Fruit fly (Drosophila melanogaster) whole organism, prepupa: ENCODE results near the gene CG1136.

Experiments used
- Blimp-1 ChIP-seq: fragments of 200-800 bp; sonication (Bioruptor generic); optimal IDR thresholded peaks from 3 replicates; lab custom pipeline; 2017; ENCODE audit warnings: missing biosample characterization, missing genetic modification characterization, mild to moderate bottlenecking, moderate library complexity, missing genetic modification reagents
- CG10631 ChIP-seq: fragments of 200-800 bp; sonication (Bioruptor generic); optimal IDR thresholded peaks from 2 replicates; lab custom pipeline; 2016; ENCODE audit warnings: missing biosample characterization, missing genetic modification characterization
- CG10669 ChIP-seq: fragments of 200-800 bp; sonication (Bioruptor generic); optimal IDR thresholded peaks from 3 replicates; lab custom pipeline; 2018; ENCODE audit warnings: missing biosample characterization, mild to moderate bottlenecking, missing genetic modification characterization, moderate library complexity
- CG11762 ChIP-seq: fragments of 200-800 bp; sonication (Bioruptor generic); optimal IDR thresholded peaks from 3 replicates; lab custom pipeline; 2016; ENCODE audit warnings: missing biosample characterization, missing genetic modification characterization; ENCODE audit not compliant: insufficient read depth
- CG11902 ChIP-seq: fragments of 200-800 bp; sonication (Bioruptor generic); optimal IDR thresholded peaks from 3 replicates; lab custom pipeline; 2016; ENCODE audit warnings: missing biosample characterization, missing genetic modification characterization
- CG15336 ChIP-seq: fragments of 200-800 bp; sonication (Bioruptor generic); IDR thresholded peaks from 2 replicates; pipeline ENCODE4 v1.3.6; 2022; ENCODE audit warnings: missing biosample characterization, missing genetic modification characterization
- CG3032 ChIP-seq: fragments of 200-800 bp; optimal IDR thresholded peaks from 2 replicates; lab custom pipeline; 2019; ENCODE audit warnings: missing biosample characterization, mild to moderate bottlenecking, missing genetic modification characterization, moderate library complexity
- CG31627 ChIP-seq: fragments of 200-800 bp; sonication (Bioruptor generic); optimal IDR thresholded peaks from 3 replicates; lab custom pipeline; 2016; ENCODE audit warnings: missing biosample characterization, missing genetic modification characterization
- CG3919 ChIP-seq: fragments of 200-800 bp; sonication (Bioruptor generic); optimal IDR thresholded peaks from 3 replicates; lab custom pipeline; 2016; ENCODE audit warnings: missing biosample characterization, missing genetic modification characterization
- CG6276 ChIP-seq: fragments of 200-800 bp; sonication (Bioruptor generic); optimal IDR thresholded peaks from 2 replicates; lab custom pipeline; 2017; ENCODE audit warnings: missing biosample characterization, mild to moderate bottlenecking, missing genetic modification characterization
- CG6808 ChIP-seq: fragments of 200-800 bp; sonication (Bioruptor generic); optimal IDR thresholded peaks from 3 replicates; lab custom pipeline; 2017; ENCODE audit warnings: missing biosample characterization, missing genetic modification characterization, mild to moderate bottlenecking, moderate library complexity, missing genetic modification reagents
- CG8632 ChIP-seq: fragments of 200-800 bp; sonication (Bioruptor generic); optimal IDR thresholded peaks from 3 replicates; lab custom pipeline; 2016; ENCODE audit warnings: missing biosample characterization, missing genetic modification characterization
- Eip75B ChIP-seq: fragments of 200-800 bp; sonication (Bioruptor generic); optimal IDR thresholded peaks from 3 replicates; lab custom pipeline; 2016; ENCODE audit warnings: missing biosample characterization, missing genetic modification characterization
- Ets96B ChIP-seq: fragments of 200-800 bp; optimal IDR thresholded peaks from 2 replicates; lab custom pipeline; 2019; ENCODE audit warnings: missing biosample characterization, mild to moderate bottlenecking, missing genetic modification characterization, moderate library complexity
- Hr39 ChIP-seq: fragments of 200-800 bp; sonication (Bioruptor generic); optimal IDR thresholded peaks from 2 replicates; lab custom pipeline; 2016; ENCODE audit warnings: missing biosample characterization, missing genetic modification characterization
- Hr4 ChIP-seq: fragments of 200-800 bp; sonication (Bioruptor generic); optimal IDR thresholded peaks from 3 replicates; lab custom pipeline; 2016; ENCODE audit warnings: missing biosample characterization, missing genetic modification characterization
- Lpt ChIP-seq: fragments of 200-800 bp; sonication (Bioruptor generic); optimal IDR thresholded peaks from 3 replicates; lab custom pipeline; 2016; ENCODE audit warnings: missing biosample characterization, missing genetic modification characterization
- Met ChIP-seq: fragments of 200-800 bp; sonication (Bioruptor generic); optimal IDR thresholded peaks from 3 replicates; lab custom pipeline; 2016; ENCODE audit warnings: missing biosample characterization, missing genetic modification characterization
- OdsH ChIP-seq: fragments of 200-800 bp; sonication (Bioruptor generic); optimal IDR thresholded peaks from 3 replicates; lab custom pipeline; 2016; ENCODE audit warnings: missing biosample characterization, missing genetic modification characterization
- Smox ChIP-seq: fragments of 200-800 bp; sonication (Bioruptor generic); optimal IDR thresholded peaks from 3 replicates; lab custom pipeline; 2016; ENCODE audit warnings: missing biosample characterization, missing genetic modification characterization
- Sox102F ChIP-seq: fragments of 200-800 bp; sonication (Bioruptor generic); optimal IDR thresholded peaks from 2 replicates; lab custom pipeline; 2016; ENCODE audit warnings: missing biosample characterization, mild to moderate bottlenecking, missing genetic modification characterization
- Sox14 ChIP-seq: fragments of 200-800 bp; sonication (Bioruptor generic); optimal IDR thresholded peaks from 3 replicates; lab custom pipeline; 2016; ENCODE audit warnings: missing biosample characterization, missing genetic modification characterization
- achi ChIP-seq: fragments of 200-800 bp; sonication (Bioruptor generic); optimal IDR thresholded peaks from 3 replicates; lab custom pipeline; 2016; ENCODE audit warnings: missing biosample characterization, missing genetic modification characterization
- acj6 ChIP-seq: fragments of 200-800 bp; sonication (Bioruptor generic); optimal IDR thresholded peaks from 3 replicates; lab custom pipeline; 2016; ENCODE audit warnings: missing biosample characterization, missing genetic modification characterization
- cyc ChIP-seq: fragments of 200-800 bp; sonication (Bioruptor generic); optimal IDR thresholded peaks from 3 replicates; lab custom pipeline; 2016; ENCODE audit warnings: missing biosample characterization, missing genetic modification characterization
- dsx ChIP-seq: fragments of 200-800 bp; optimal IDR thresholded peaks from 3 replicates; lab custom pipeline; 2019; ENCODE audit warnings: missing biosample characterization, mild to moderate bottlenecking, missing genetic modification characterization, moderate library complexity; ENCODE audit not compliant: poor library complexity, severe bottlenecking
- eg ChIP-seq: fragments of 200-800 bp; sonication (Bioruptor generic); IDR thresholded peaks from 3 replicates; pipeline ENCODE4 v1.3.6; 2022; ENCODE audit warnings: missing biosample characterization, missing genetic modification characterization
- lz ChIP-seq: fragments of 200-800 bp; sonication (Bioruptor generic); optimal IDR thresholded peaks from 3 replicates; lab custom pipeline; 2016; ENCODE audit warnings: missing biosample characterization, missing genetic modification characterization
- net ChIP-seq: fragments of 200-800 bp; sonication (Bioruptor generic); optimal IDR thresholded peaks from 3 replicates; lab custom pipeline; 2016; ENCODE audit warnings: missing biosample characterization, missing genetic modification characterization
- spab ChIP-seq: fragments of 200-800 bp; sonication (Bioruptor generic); optimal IDR thresholded peaks from 2 replicates; lab custom pipeline; 2017; ENCODE audit warnings: missing biosample characterization, mild to moderate bottlenecking, missing genetic modification characterization, missing genetic modification reagents
- svp ChIP-seq: fragments of 200-800 bp; sonication (Bioruptor generic); peaks from one replicate; lab custom pipeline; 2016; ENCODE audit warnings: missing biosample characterization, missing genetic modification characterization
- topi ChIP-seq: fragments of 200-800 bp; sonication (Bioruptor generic); optimal IDR thresholded peaks from 3 replicates; lab custom pipeline; 2016; ENCODE audit warnings: missing biosample characterization, missing genetic modification characterization
- vri ChIP-seq: fragments of 200-800 bp; sonication (Bioruptor generic); optimal IDR thresholded peaks from 3 replicates; lab custom pipeline; 2016; ENCODE audit warnings: missing biosample characterization, mild to moderate bottlenecking, missing genetic modification characterization

Gene CG1136

dm6 chr3L:4071561-4072049 is 25.2 kb downstream of the CG1136 start, which contains the start of gene wit (continued):
- TF ChIP-seq Sox102F = peak; percentile 80
- peak; percentile 29 for TF ChIP-seq Sox14
- TF ChIP-seq net = peak; percentile 38
- TF ChIP-seq Smox (GFP tag; lab: Kevin White, UChicago) = peak; percentile 31
- peak; percentile 32 for TF ChIP-seq dsx (GFP tag; lab: Kevin White, UChicago)
- TF ChIP-seq topi = peak; percentile 10
- TF ChIP-seq Ets96B = no peak

dm6 chr3L:4072717-4073116 is 26.3 kb downstream of the CG1136 start:
- TF ChIP-seq Sox14 (no peak), CG10669 (GFP tag; lab: Kevin White, UChicago) (no peak), CG11762 (no peak), dsx (GFP tag; lab: Kevin White, UChicago) (no peak), CG8632 (no peak), CG3919 (no peak), acj6 (GFP tag; lab: Kevin White, UChicago) (no peak), spab (GFP tag; lab: Kevin White, UChicago) (no peak), Hr4 (GFP tag; lab: Kevin White, UChicago) (no peak), Hr39 (GFP tag; lab: Kevin White, UChicago) (no peak), achi (GFP tag; lab: Kevin White, UChicago) (no peak), CG31627 (GFP tag; lab: Kevin White, UChicago) (no peak), lz (no peak)

- TF ChIP-seq svp (GFP tag; lab: Kevin White, UChicago) = peak; percentile 42
- TF ChIP-seq eg (GFP tag; lab: Robert Waterston, UW) = peak; percentile 22; the same call in 1 of the 3 replicates
- TF ChIP-seq CG15336 (GFP tag; lab: Robert Waterston, UW) = 0 out of 2 replicates have a peak, but pooled peaks have one; percentile 11
- TF ChIP-seq Met (GFP tag; lab: Kevin White, UChicago) = no peak
Observed at dm6 chr3L:4073755-4074154, 27.4 kb downstream of the CG1136 start, which contains the start of gene Faa. Gene Faa (minus strand): TSS chr3L:4073954.

dm6 chr3L:4076907-4077306 is 30.5 kb downstream of the CG1136 start:
- TF ChIP-seq Hr4 (GFP tag; lab: Kevin White, UChicago) = no peak
- TF ChIP-seq cyc (GFP tag; lab: Kevin White, UChicago) = no peak
- TF ChIP-seq Eip75B (GFP tag; lab: Kevin White, UChicago) = no peak

dm6 chr3L:4080278-4080677 is 33.9 kb downstream of the CG1136 start:
- TF ChIP-seq Blimp-1 (GFP tag; lab: Kevin White, UChicago) = no peak
- no peak for TF ChIP-seq svp (GFP tag; lab: Kevin White, UChicago)
- no peak for TF ChIP-seq CG6808
- no peak for TF ChIP-seq net
- TF ChIP-seq, all 60 proteins: peak for 0

dm6 chr3L:4081243-4081642 is 34.8 kb downstream of the CG1136 start:
- no peak for TF ChIP-seq acj6 (GFP tag; lab: Kevin White, UChicago)
- TF ChIP-seq Ets96B = no peak
- no peak for TF ChIP-seq OdsH
- TF ChIP-seq CG11762 = no peak
- TF ChIP-seq vri = no peak
- TF ChIP-seq CG3032 = no peak
- TF ChIP-seq CG6276 = no peak
- no peak for TF ChIP-seq CG10669 (GFP tag; lab: Kevin White, UChicago)
- no peak for TF ChIP-seq CG11902
- no peak for TF ChIP-seq CG10631 (GFP tag; lab: Kevin White, UChicago)
- TF ChIP-seq Lpt (GFP tag; lab: Kevin White, UChicago) = no peak
